Worm (Caenorhabditis elegans): ENCODE results near the gene F32D8.8.

Gene F32D8.8

ce11 chrV:10897172-10897571 is 5.4 kb downstream of the F32D8.8 start:
- peak; percentile 43 for TF ChIP-seq dao-5 (tag; optimal IDR thresholded peaks at IDR 0.05)
- peak; percentile 97 for TF ChIP-seq him-1 (tag; optimal IDR thresholded peaks at IDR 0.05)
- TF ChIP-seq W03F9.2 (tag; optimal IDR thresholded peaks at IDR 0.05) = peak; percentile 97

ce11 chrV:10897106-10897171 is 5.6 kb downstream of the F32D8.8 start, which contains the start of gene sec-61.G:
sec-61.G (minus strand) TSS chrV:10897143.
- TF ChIP-seq W03F9.2 (tag; optimal IDR thresholded peaks at IDR 0.05) (no peak), him-1 (tag; optimal IDR thresholded peaks at IDR 0.05) (no peak), dao-5 (tag; optimal IDR thresholded peaks at IDR 0.05) (no peak)

ce11 chrV:10896706-10897105 is 5.9 kb downstream of the F32D8.8 start:
- TF ChIP-seq W03F9.2 (tag; optimal IDR thresholded peaks at IDR 0.05) (no peak), him-1 (tag; optimal IDR thresholded peaks at IDR 0.05) (no peak), dao-5 (tag; optimal IDR thresholded peaks at IDR 0.05) (no peak)

- no peak for TF ChIP-seq dao-5 (tag; optimal IDR thresholded peaks at IDR 0.05)
- TF ChIP-seq him-1 (tag; optimal IDR thresholded peaks at IDR 0.05) = no peak
- no peak for TF ChIP-seq W03F9.2 (tag; optimal IDR thresholded peaks at IDR 0.05)
These were observed 6.3 kb downstream of the F32D8.8 start, which contains the start of gene F32D8.13 for ce11 chrV:10896295-10896694. F32D8.13 (minus strand) TSS chrV:10896543.

- no peak for TF ChIP-seq dao-5 (tag; optimal IDR thresholded peaks at IDR 0.05)
- TF ChIP-seq W03F9.2 (tag; optimal IDR thresholded peaks at IDR 0.05) = peak; percentile 92
- TF ChIP-seq him-1 (tag; optimal IDR thresholded peaks at IDR 0.05) = peak; percentile 33
These were observed 8.0 kb downstream of the F32D8.8 start, which contains the start of the genes F32D8.14 and F32D8.5 for ce11 chrV:10894601-10895000. F32D8.14 (minus strand) TSS chrV:10894788. F32D8.5 (plus strand) TSS chrV:10894800.

- TF ChIP-seq him-1 (tag; optimal IDR thresholded peaks at IDR 0.05) = no peak
- no peak for TF ChIP-seq dao-5 (tag; optimal IDR thresholded peaks at IDR 0.05)
- no peak for TF ChIP-seq W03F9.2 (tag; optimal IDR thresholded peaks at IDR 0.05)
These were observed 9.0 kb downstream of the F32D8.8 start, which contains the start of gene F32D8.4 for ce11 chrV:10893510-10894128. F32D8.4 (minus strand) TSS chrV:10893560.

- TF ChIP-seq dao-5 (tag; optimal IDR thresholded peaks at IDR 0.05) (no peak), him-1 (tag; optimal IDR thresholded peaks at IDR 0.05) (no peak), W03F9.2 (tag; optimal IDR thresholded peaks at IDR 0.05) (no peak)
These were observed 11.6 kb downstream of the F32D8.8 start, which contains the start of gene F32D8.12 for ce11 chrV:10890980-10891379. F32D8.12 (minus strand) TSS chrV:10891027.

- no peak for TF ChIP-seq dao-5 (tag; optimal IDR thresholded peaks at IDR 0.05)
- no peak for TF ChIP-seq him-1 (tag; optimal IDR thresholded peaks at IDR 0.05)
- no peak for TF ChIP-seq W03F9.2 (tag; optimal IDR thresholded peaks at IDR 0.05)
These were observed 12.8 kb downstream of the F32D8.8 start for ce11 chrV:10889774-10890173.

- no peak for TF ChIP-seq W03F9.2 (tag; optimal IDR thresholded peaks at IDR 0.05)
- no peak for TF ChIP-seq him-1 (tag; optimal IDR thresholded peaks at IDR 0.05)
- TF ChIP-seq dao-5 (tag; optimal IDR thresholded peaks at IDR 0.05) = no peak
These were observed 13.5 kb downstream of the F32D8.8 start, which contains the start of gene F32D8.11 for ce11 chrV:10889036-10889435. F32D8.11 (minus strand) TSS chrV:10889136.

ce11 chrV:10888153-10888552 is 14.4 kb downstream of the F32D8.8 start:
- TF ChIP-seq him-1 (tag; optimal IDR thresholded peaks at IDR 0.05) (no peak), W03F9.2 (tag; optimal IDR thresholded peaks at IDR 0.05) (no peak), dao-5 (tag; optimal IDR thresholded peaks at IDR 0.05) (no peak)

ce11 chrV:10887564-10887963 is 15.0 kb downstream of the F32D8.8 start:
- TF ChIP-seq dao-5 (tag; optimal IDR thresholded peaks at IDR 0.05) (no peak), W03F9.2 (tag; optimal IDR thresholded peaks at IDR 0.05) (no peak), him-1 (tag; optimal IDR thresholded peaks at IDR 0.05) (no peak)

- no peak for TF ChIP-seq W03F9.2 (tag; optimal IDR thresholded peaks at IDR 0.05)
- no peak for TF ChIP-seq dao-5 (tag; optimal IDR thresholded peaks at IDR 0.05)
- no peak for TF ChIP-seq him-1 (tag; optimal IDR thresholded peaks at IDR 0.05)
These were observed 16.1 kb downstream of the F32D8.8 start, which contains the start of gene F32D8.3 for ce11 chrV:10886405-10886887. F32D8.3 (plus strand) TSS chrV:10886837.

- no peak for TF ChIP-seq W03F9.2 (tag; optimal IDR thresholded peaks at IDR 0.05)
- TF ChIP-seq him-1 (tag; optimal IDR thresholded peaks at IDR 0.05) = no peak
- no peak for TF ChIP-seq dao-5 (tag; optimal IDR thresholded peaks at IDR 0.05)
These were observed 19.1 kb downstream of the F32D8.8 start, which contains the start of gene F32D8.2 for ce11 chrV:10883478-10883877. F32D8.2 (plus strand) TSS chrV:10883778.

ce11 chrV:10880138-10880882 is 22.3 kb downstream of the F32D8.8 start, which contains the start of gene F32D8.1:
F32D8.1 (plus strand) TSS chrV:10880832.
- TF ChIP-seq him-1 (tag; optimal IDR thresholded peaks at IDR 0.05) (no peak), dao-5 (tag; optimal IDR thresholded peaks at IDR 0.05) (no peak), W03F9.2 (tag; optimal IDR thresholded peaks at IDR 0.05) (no peak)

Measured in whole organism, L4/young adult.